Worm (Caenorhabditis elegans): Measurements from ENCODE around the gene taf-6.2.

taf-6.2 gene

DNA sequence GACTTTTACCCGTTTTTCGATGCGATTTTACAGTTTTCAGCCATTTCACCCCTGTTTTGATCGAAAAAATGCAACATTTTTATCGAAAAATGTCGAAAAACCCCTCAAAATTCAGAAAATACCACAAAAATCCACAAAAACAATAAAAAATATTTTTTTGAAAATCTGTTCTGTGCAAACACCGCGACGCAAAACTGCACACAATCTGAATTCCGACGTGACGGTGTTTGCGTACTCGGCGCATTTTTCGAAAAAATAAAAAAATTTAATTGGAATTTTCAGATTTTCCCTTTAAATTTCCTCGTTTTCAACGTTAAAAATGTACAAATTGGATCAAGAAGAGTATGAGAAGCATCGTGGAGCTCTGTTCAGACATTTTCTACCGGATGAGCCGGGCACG lies 31.3 kb upstream of the taf-6.2 start, which contains the start of gene smgl-2 (continued):
- no peak for TF ChIP-seq hsf-1 (GFP tag; IDR thresholded peaks at IDR 0.05)
- TF ChIP-seq nhr-120 (GFP tag; IDR thresholded peaks at IDR 0.05): no peak
- no peak for TF ChIP-seq lsy-27 (tag; optimal IDR thresholded peaks at IDR 0.05; ENCODE audit: borderline replicate concordance, insufficient read depth)
- TF ChIP-seq F55B11.4 (tag; optimal IDR thresholded peaks at IDR 0.05; ENCODE audit: borderline replicate concordance, insufficient read depth): no peak
- TF ChIP-seq pbrm-1 (GFP tag; IDR thresholded peaks at IDR 0.05): peak; percentile 68; the same call in 1 of the 2 replicates
- TF ChIP-seq pha-4 (tag; optimal IDR thresholded peaks at IDR 0.05): no peak
- TF ChIP-seq snpc-3.4 (tag; optimal IDR thresholded peaks at IDR 0.05): peak; percentile 56
- TF ChIP-seq dox-1 (GFP tag; IDR thresholded peaks at IDR 0.05): peak; percentile 37; the same call in 1 of the 2 replicates
- TF ChIP-seq nhr-27 (tag; optimal IDR thresholded peaks at IDR 0.05): no peak
- no peak for TF ChIP-seq hlh-12 (tag; optimal IDR thresholded peaks at IDR 0.05)
- no peak for TF ChIP-seq somi-1 (GFP tag; optimal IDR thresholded peaks at IDR 0.05)
- no peak for TF ChIP-seq ceh-27 (GFP tag; optimal IDR thresholded peaks at IDR 0.05)
- no peak for TF ChIP-seq F52B5.7 (tag; optimal IDR thresholded peaks at IDR 0.05)
- no peak for TF ChIP-seq ztf-18 (tag; optimal IDR thresholded peaks at IDR 0.05)
- TF ChIP-seq lin-54 (GFP tag; optimal IDR thresholded peaks at IDR 0.05): peak; percentile 78
- no peak for TF ChIP-seq egrh-3 (GFP tag; IDR thresholded peaks at IDR 0.05)
- TF ChIP-seq egl-44 (GFP tag; IDR thresholded peaks at IDR 0.05): no peak
- no peak for TF ChIP-seq akir-1 (GFP tag; optimal IDR thresholded peaks at IDR 0.05)
- TF ChIP-seq ztf-6 (GFP tag; IDR thresholded peaks at IDR 0.05): no peak
- TF ChIP-seq lag-1 (GFP tag; IDR thresholded peaks at IDR 0.05): no peak
- no peak for TF ChIP-seq B0261.1 (tag; optimal IDR thresholded peaks at IDR 0.05)
- no peak for TF ChIP-seq snpc-4 (GFP tag; optimal IDR thresholded peaks at IDR 0.05)
- peak in 2 of 4 experiments; percentile 40 to 48 for TF ChIP-seq snpc-4 (tag; optimal IDR thresholded peaks at IDR 0.05)
- no peak for TF ChIP-seq F10E7.11 (tag; optimal IDR thresholded peaks at IDR 0.05)
- TF ChIP-seq Y95B8A.8 (GFP tag; IDR thresholded peaks at IDR 0.05): no peak
- no peak for TF ChIP-seq madf-3 (GFP tag; IDR thresholded peaks at IDR 0.05)
- TF ChIP-seq tlf-1 (GFP tag; optimal IDR thresholded peaks at IDR 0.05): no peak
- no peak for TF ChIP-seq unc-130 (GFP tag; optimal IDR thresholded peaks at IDR 0.05)
- TF ChIP-seq B0336.3 (GFP tag; IDR thresholded peaks at IDR 0.05): no peak
- TF ChIP-seq cebp-1 (GFP tag; IDR thresholded peaks at IDR 0.05): no peak
- peak; percentile 37 for TF ChIP-seq cebp-1 (tag; optimal IDR thresholded peaks at IDR 0.05)
- TF ChIP-seq atf-7 (tag; optimal IDR thresholded peaks at IDR 0.05): no peak
- TF ChIP-seq Y53F4B.3 (GFP tag; IDR thresholded peaks at IDR 0.05): no peak
- no peak for TF ChIP-seq ekl-4 (GFP tag; IDR thresholded peaks at IDR 0.05)
- peak; percentile 12 for TF ChIP-seq lsl-1 (GFP tag; optimal IDR thresholded peaks at IDR 0.05)
- no peak for TF ChIP-seq Y67H2A.10 (GFP tag; conservative IDR thresholded peaks at IDR 0.05)
- TF ChIP-seq ceh-40 (GFP tag; IDR thresholded peaks at IDR 0.05): no peak
- TF ChIP-seq ets-4 (GFP tag; optimal IDR thresholded peaks at IDR 0.05): no peak
- no peak for TF ChIP-seq hrde-1 (tag; optimal IDR thresholded peaks at IDR 0.05; ENCODE audit: borderline replicate concordance)
- no peak for TF ChIP-seq ccch-3 (GFP tag; optimal IDR thresholded peaks at IDR 0.05)
- TF ChIP-seq snpc-1.3 (tag; optimal IDR thresholded peaks at IDR 0.05; ENCODE audit: insufficient read depth): peak; percentile 18
- TF ChIP-seq sea-2 (GFP tag; IDR thresholded peaks at IDR 0.05): no peak
- TF ChIP-seq mxl-1 (tag; optimal IDR thresholded peaks at IDR 0.05): no peak

Measured in whole organism, young adult.